Worm (Caenorhabditis elegans): ENCODE data around the gene C03B1.3.

DNA sequence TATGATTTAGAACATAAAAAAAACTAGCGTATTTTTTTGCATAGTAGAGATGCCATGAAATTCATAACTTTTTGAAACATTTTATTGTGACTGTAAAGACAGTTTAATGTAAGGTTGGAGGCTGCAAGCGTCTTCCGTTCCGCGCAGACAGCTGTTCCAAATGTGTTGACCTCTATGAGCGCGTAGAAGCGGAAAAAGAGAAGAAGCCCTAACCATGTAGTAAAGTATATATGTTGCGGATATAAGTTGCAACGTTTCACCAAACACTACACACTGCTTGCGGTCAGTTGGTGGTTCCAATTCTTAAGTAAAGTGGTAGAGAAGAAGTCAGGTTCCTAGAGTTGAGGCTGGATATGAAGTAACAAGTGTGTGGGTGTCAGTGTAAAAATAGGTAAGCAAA, 22.8 kb downstream of the C03B1.3 start:
- TF ChIP-seq ztf-11 (tag; optimal IDR thresholded peaks at IDR 0.05) (no peak), ceh-43 (GFP tag; optimal IDR thresholded peaks at IDR 0.05) (no peak)
